Worm (Caenorhabditis elegans) whole organism, late embryonic: ENCODE data around the gene srpa-72.

Experiments
- C08G9.2 ChIP-seq: sonication (generic microtip); optimal IDR thresholded peaks from 2 replicates; lab custom pipeline; 2016; ENCODE audit warnings: mild to moderate bottlenecking, missing genetic modification characterization, moderate library complexity, missing compliant biosample characterization
- F13H6.1 ChIP-seq: sonication (generic microtip); optimal IDR thresholded peaks from 2 replicates; lab custom pipeline; 2016; ENCODE audit warnings: missing genetic modification characterization, missing compliant biosample characterization
- K09A11.1 ChIP-seq: sonication (generic microtip); optimal IDR thresholded peaks from 2 replicates; lab custom pipeline; 2017; ENCODE audit warnings: antibody characterized with exemption, mild to moderate bottlenecking, missing genetic modification characterization, missing compliant biosample characterization; ENCODE audit not compliant: insufficient read depth
- Y22D7AL.16 ChIP-seq: sonication (generic microtip); optimal IDR thresholded peaks from 2 replicates; lab custom pipeline; 2016; ENCODE audit warnings: missing genetic modification characterization, missing compliant biosample characterization
- ahr-1 ChIP-seq: sonication (generic microtip); optimal IDR thresholded peaks from 2 replicates; lab custom pipeline; 2016; ENCODE audit warnings: missing genetic modification characterization, missing compliant biosample characterization
- ama-1 ChIP-seq: fragments of 150-350 bp; optimal IDR thresholded peaks from 2 replicates; lab custom pipeline; 2014
- ceh-14 ChIP-seq: sonication (generic microtip); optimal IDR thresholded peaks from 2 replicates; lab custom pipeline; 2016; ENCODE audit warnings: missing genotype, missing genetic modification characterization, missing compliant biosample characterization
- ceh-18 ChIP-seq: sonication (generic microtip); optimal IDR thresholded peaks from 2 replicates; lab custom pipeline; 2016; ENCODE audit warnings: missing genetic modification characterization, missing compliant biosample characterization
- ceh-24 ChIP-seq: sonication (generic microtip); optimal IDR thresholded peaks from 2 replicates; lab custom pipeline; 2016; ENCODE audit warnings: mild to moderate bottlenecking, missing genetic modification characterization, missing compliant biosample characterization
- ceh-30 ChIP-seq: fragments of 150-350 bp; optimal IDR thresholded peaks from 2 replicates; lab custom pipeline; 2014; ENCODE audit warnings: missing biosample characterization, missing genetic modification characterization
- ceh-31 ChIP-seq: sonication (generic microtip); optimal IDR thresholded peaks from 2 replicates; lab custom pipeline; 2016; ENCODE audit warnings: missing genetic modification characterization, missing compliant biosample characterization
- ceh-34 ChIP-seq: sonication (generic microtip); optimal IDR thresholded peaks from 2 replicates; lab custom pipeline; 2016; ENCODE audit warnings: mild to moderate bottlenecking, missing genetic modification characterization, missing compliant biosample characterization
- ceh-45 ChIP-seq: fragments of 200-800 bp; sonication (Bioruptor generic); IDR thresholded peaks from 2 replicates; pipeline ENCODE4 v1.3.6; 2022; ENCODE audit warnings: missing genetic modification reagents, missing genetic modification characterization, missing compliant biosample characterization
- ceh-6 ChIP-seq: fragments of 200-800 bp; sonication (Bioruptor generic); optimal IDR thresholded peaks from 2 replicates; lab custom pipeline; 2018; ENCODE audit warnings: mild to moderate bottlenecking, missing genetic modification characterization, missing compliant biosample characterization
- ceh-9 ChIP-seq: sonication (generic microtip); optimal IDR thresholded peaks from 2 replicates; lab custom pipeline; 2016; ENCODE audit warnings: mild to moderate bottlenecking, missing genetic modification characterization, inconsistent platforms, missing compliant biosample characterization
- elt-2 ChIP-seq: sonication (generic microtip); optimal IDR thresholded peaks from 2 replicates; lab custom pipeline; 2016; ENCODE audit warnings: missing genetic modification reagents, missing genetic modification characterization, missing compliant biosample characterization
- elt-4 ChIP-seq: sonication (generic microtip); optimal IDR thresholded peaks from 2 replicates; lab custom pipeline; 2016; ENCODE audit warnings: missing genetic modification characterization, missing compliant biosample characterization
- ets-4 ChIP-seq: sonication (generic microtip); optimal IDR thresholded peaks from 2 replicates; lab custom pipeline; 2016; ENCODE audit warnings: missing genetic modification characterization, missing compliant biosample characterization
- eyg-1 ChIP-seq: sonication (generic microtip); optimal IDR thresholded peaks from 2 replicates; lab custom pipeline; 2016; ENCODE audit warnings: missing genotype, missing genetic modification characterization, missing compliant biosample characterization
- fax-1 ChIP-seq: sonication (generic microtip); optimal IDR thresholded peaks from 2 replicates; lab custom pipeline; 2016; ENCODE audit warnings: missing genotype, missing genetic modification characterization, missing compliant biosample characterization
- gmeb-2 ChIP-seq: sonication (generic microtip); optimal IDR thresholded peaks from 2 replicates; lab custom pipeline; 2016; ENCODE audit warnings: missing genetic modification characterization, inconsistent platforms, missing compliant biosample characterization
- hlh-30 ChIP-seq: sonication (generic microtip); optimal IDR thresholded peaks from 2 replicates; lab custom pipeline; 2017; ENCODE audit warnings: antibody characterized with exemption, missing genetic modification characterization, missing compliant biosample characterization; ENCODE audit not compliant: insufficient read depth
- hlh-6 ChIP-seq: sonication (generic microtip); optimal IDR thresholded peaks from 2 replicates; lab custom pipeline; 2016; ENCODE audit warnings: missing genotype, missing genetic modification characterization, missing compliant biosample characterization
- lin-11 ChIP-seq: fragments of 200-800 bp; sonication (Bioruptor generic); optimal IDR thresholded peaks from 2 replicates; lab custom pipeline; 2018; ENCODE audit warnings: mild to moderate bottlenecking, missing genetic modification characterization, missing compliant biosample characterization
- madf-2 ChIP-seq: sonication (generic microtip); optimal IDR thresholded peaks from 2 replicates; lab custom pipeline; 2017; ENCODE audit warnings: missing genetic modification characterization, missing compliant biosample characterization
- mec-3 ChIP-seq: sonication (generic microtip); optimal IDR thresholded peaks from 2 replicates; lab custom pipeline; 2016; ENCODE audit warnings: borderline replicate concordance, missing genetic modification characterization, missing compliant biosample characterization
- nhr-11 ChIP-seq: fragments of 150-350 bp; optimal IDR thresholded peaks from 2 replicates; lab custom pipeline; 2014; ENCODE audit warnings: missing biosample characterization, missing genetic modification characterization
- npax-4 ChIP-seq: sonication (generic microtip); optimal IDR thresholded peaks from 2 replicates; lab custom pipeline; 2016; ENCODE audit warnings: missing genetic modification characterization, missing compliant biosample characterization
- pha-4 ChIP-seq: fragments of 150-350 bp; optimal IDR thresholded peaks from 2 replicates; lab custom pipeline; 2018; ENCODE audit warnings: missing biosample characterization, missing genetic modification reagents, missing genetic modification characterization
- rnt-1 ChIP-seq: sonication (generic microtip); optimal IDR thresholded peaks from 2 replicates; lab custom pipeline; 2016; ENCODE audit warnings: missing genetic modification characterization, missing compliant biosample characterization
- sdc-2 ChIP-seq: sonication (generic microtip); optimal IDR thresholded peaks from 2 replicates; lab custom pipeline; 2016; ENCODE audit warnings: missing genotype, missing genetic modification characterization, missing compliant biosample characterization
- sox-2 ChIP-seq: fragments of 200-800 bp; sonication (Bioruptor generic); IDR thresholded peaks from 2 replicates; pipeline ENCODE4 v1.3.6; 2022; ENCODE audit warnings: missing genetic modification reagents, missing genetic modification characterization, missing compliant biosample characterization
- sox-4 ChIP-seq: sonication (generic microtip); optimal IDR thresholded peaks from 2 replicates; lab custom pipeline; 2017; ENCODE audit warnings: mild to moderate bottlenecking, missing genetic modification characterization, inconsistent platforms, missing compliant biosample characterization
- ttx-3 ChIP-seq: sonication (generic microtip); optimal IDR thresholded peaks from 2 replicates; lab custom pipeline; 2016; ENCODE audit warnings: missing genetic modification reagents, missing genetic modification characterization, missing compliant biosample characterization
- unc-42 ChIP-seq: sonication (generic microtip); optimal IDR thresholded peaks from 2 replicates; lab custom pipeline; 2016; ENCODE audit warnings: missing genotype, missing genetic modification characterization, missing compliant biosample characterization
- unc-55 ChIP-seq: sonication (generic microtip); optimal IDR thresholded peaks from 2 replicates; lab custom pipeline; 2017; ENCODE audit warnings: missing biosample characterization, missing genetic modification reagents, missing genetic modification characterization
- unc-86 ChIP-seq: sonication (generic microtip); optimal IDR thresholded peaks from 2 replicates; lab custom pipeline; 2016; ENCODE audit warnings: missing genetic modification characterization, missing compliant biosample characterization
- ztf-16 ChIP-seq: sonication (generic microtip); optimal IDR thresholded peaks from 2 replicates; lab custom pipeline; 2017; ENCODE audit warnings: missing genetic modification characterization, missing compliant biosample characterization

Gene srpa-72

ce11 chrII:2815444-2815843, 28.2 kb downstream of the srpa-72 start, which contains the start of gene K12H6.2:
K12H6.2 (minus strand) TSS chrII:2815544.
- TF ChIP-seq nhr-11 (tag; lab: Kevin White, UChicago), result no peak
- no peak for TF ChIP-seq sox-4 (tag; lab: Kevin White, UChicago)
- TF ChIP-seq hlh-30 (tag; lab: Kevin White, UChicago), result no peak
- TF ChIP-seq F13H6.1 (tag; lab: Kevin White, UChicago), result no peak
- TF ChIP-seq ceh-14 (tag; lab: Kevin White, UChicago), result no peak
- TF ChIP-seq sdc-2 (tag; lab: Kevin White, UChicago), result no peak
- TF ChIP-seq madf-2 (tag; lab: Kevin White, UChicago), result no peak
- no peak for TF ChIP-seq K09A11.1 (tag; lab: Kevin White, UChicago)
- TF ChIP-seq ceh-31, result no peak
- TF ChIP-seq npax-4 (tag; lab: Kevin White, UChicago), result no peak
- no peak for TF ChIP-seq gmeb-2 (tag; lab: Kevin White, UChicago)
- no peak for TF ChIP-seq ttx-3 (tag; lab: Kevin White, UChicago)
- TF ChIP-seq hlh-6 (tag; lab: Kevin White, UChicago), result no peak
- TF ChIP-seq elt-2 (tag; lab: Kevin White, UChicago), result no peak
- TF ChIP-seq mec-3 (tag; lab: Kevin White, UChicago), result no peak
- TF ChIP-seq ceh-18 (tag; lab: Kevin White, UChicago), result no peak
- TF ChIP-seq ceh-24 (tag; lab: Kevin White, UChicago), result no peak
- TF ChIP-seq unc-42 (tag; lab: Kevin White, UChicago), result no peak
- TF ChIP-seq, all 69 proteins: peak for 0

- TF ChIP-seq ceh-31 (no peak), gmeb-2 (tag; lab: Kevin White, UChicago) (no peak), ttx-3 (tag; lab: Kevin White, UChicago) (no peak), mec-3 (tag; lab: Kevin White, UChicago) (no peak), sdc-2 (tag; lab: Kevin White, UChicago) (no peak), fax-1 (tag; lab: Kevin White, UChicago) (no peak), F13H6.1 (tag; lab: Kevin White, UChicago) (no peak), eyg-1 (tag; lab: Kevin White, UChicago) (no peak), pha-4 (no peak), ceh-45 (GFP tag; lab: Robert Waterston, UW) (no peak), ceh-30 (tag; lab: Kevin White, UChicago) (no peak), ztf-16 (tag; lab: Kevin White, UChicago) (no peak), elt-4 (tag; lab: Kevin White, UChicago) (no peak), ahr-1 (tag; lab: Kevin White, UChicago) (no peak)
- TF ChIP-seq, all 69 proteins: peak for 0
These were observed 29.4 kb downstream of the srpa-72 start, which contains the start of gene set-13 for ce11 chrII:2816676-2817075. set-13 (plus strand) TSS chrII:2816976.

ce11 chrII:2822435-2822920, 35.2 kb downstream of the srpa-72 start, which contains the start of the genes fut-4 and K12H6.10:
fut-4 (minus strand) TSS chrII:2822535.
K12H6.10 (plus strand) TSS chrII:2822870.
- TF ChIP-seq unc-86 (tag; lab: Kevin White, UChicago) (no peak), ztf-16 (tag; lab: Kevin White, UChicago) (no peak), ttx-3 (tag; lab: Kevin White, UChicago) (no peak), ceh-31 (no peak)

ce11 chrII:2824169-2824568, 36.9 kb downstream of the srpa-72 start, which contains the start of the genes K12H6.4 and K12H6.9:
K12H6.4 (minus strand) TSS chrII:2824269.
K12H6.9 (plus strand) TSS chrII:2824404.
- TF ChIP-seq ama-1 (no peak), unc-55 (GFP tag; lab: Kevin White, UChicago) (no peak), eyg-1 (tag; lab: Kevin White, UChicago) (no peak), sox-4 (tag; lab: Kevin White, UChicago) (no peak), sox-2 (GFP tag; lab: Robert Waterston, UW) (no peak), madf-2 (tag; lab: Kevin White, UChicago) (no peak), K09A11.1 (tag; lab: Kevin White, UChicago) (no peak), ceh-6 (GFP tag; lab: Kevin White, UChicago) (no peak), rnt-1 (no peak), C08G9.2 (tag; lab: Kevin White, UChicago) (no peak), ceh-9 (tag; lab: Kevin White, UChicago) (no peak), lin-11 (tag; lab: Kevin White, UChicago) (no peak), ceh-34 (tag; lab: Kevin White, UChicago) (no peak), pha-4 (no peak), ets-4 (no peak), Y22D7AL.16 (no peak)
